Worm (Caenorhabditis elegans): ENCODE results near the gene nhx-5.
A peak's percentile ranks its signal among the peaks of the same experiment; 100 is the strongest.

The nhx-5 gene

ce11 chrX:10568385-10569149 is 8.2 kb upstream of the nhx-5 start:
- TF ChIP-seq nhr-237 (tag; optimal IDR thresholded peaks at IDR 0.05) (no peak), sea-2 (GFP tag; optimal IDR thresholded peaks at IDR 0.05) (peak; percentile 98), jun-1 (tag; optimal IDR thresholded peaks at IDR 0.05) (peak; percentile 84), zag-1 (tag; optimal IDR thresholded peaks at IDR 0.05) (peak; percentile 77), skn-1 (tag; optimal IDR thresholded peaks at IDR 0.05) (peak; percentile 78), nhr-43 (tag; optimal IDR thresholded peaks at IDR 0.05; ENCODE audit: poor library complexity, severe bottlenecking) (peak; percentile 90), nhr-11 (tag; optimal IDR thresholded peaks at IDR 0.05) (peak; percentile 72), ama-1 (optimal IDR thresholded peaks at IDR 0.05) (peak; percentile 79), fkh-2 (tag; optimal IDR thresholded peaks at IDR 0.05) (no peak), nhr-67 (tag; optimal IDR thresholded peaks at IDR 0.05) (peak; percentile 47), eor-1 (tag; optimal IDR thresholded peaks at IDR 0.05) (peak in 1 of 2 experiments; percentile 43), ztf-11 (tag; optimal IDR thresholded peaks at IDR 0.05) (peak; percentile 31), ceh-82 (tag; optimal IDR thresholded peaks at IDR 0.05) (peak; percentile 86), R02D3.7 (tag; optimal IDR thresholded peaks at IDR 0.05) (peak; percentile 80), ceh-16 (tag; optimal IDR thresholded peaks at IDR 0.05) (no peak), nhr-23 (tag; optimal IDR thresholded peaks at IDR 0.05) (peak; percentile 94), nhr-77 (tag; optimal IDR thresholded peaks at IDR 0.05) (peak; percentile 71), unc-39 (tag; optimal IDR thresholded peaks at IDR 0.05) (no peak), lin-39 (tag; optimal IDR thresholded peaks at IDR 0.05) (peak; percentile 93), mdl-1 (tag; optimal IDR thresholded peaks at IDR 0.05) (peak; percentile 96), fkh-10 (GFP tag; optimal IDR thresholded peaks at IDR 0.05) (peak; percentile 80), nhr-76 (tag; optimal IDR thresholded peaks at IDR 0.05) (no peak), fos-1 (tag; optimal IDR thresholded peaks at IDR 0.05) (peak; percentile 39), snpc-4 (tag; optimal IDR thresholded peaks at IDR 0.05) (peak; percentile 80), tbx-2 (tag; optimal IDR thresholded peaks at IDR 0.05) (peak; percentile 94), pha-4 (tag; optimal IDR thresholded peaks at IDR 0.05) (peak; percentile 98), hmg-11 (tag; optimal IDR thresholded peaks at IDR 0.05) (peak; percentile 100), nfya-1 (tag; optimal IDR thresholded peaks at IDR 0.05; ENCODE audit: insufficient read depth) (peak; percentile 94), nhr-25 (tag; optimal IDR thresholded peaks at IDR 0.05) (peak; percentile 94), elt-2 (tag; optimal IDR thresholded peaks at IDR 0.05) (peak; percentile 91), unc-62 (GFP tag; optimal IDR thresholded peaks at IDR 0.05) (peak; percentile 61), elt-3 (tag; optimal IDR thresholded peaks at IDR 0.05) (peak in 1 of 3 experiments; percentile 59), ztf-4 (tag; optimal IDR thresholded peaks at IDR 0.05) (no peak), pqm-1 (tag; optimal IDR thresholded peaks at IDR 0.05) (peak; percentile 73), daf-12 (tag; optimal IDR thresholded peaks at IDR 0.05) (peak; percentile 13), nhr-12 (tag; optimal IDR thresholded peaks at IDR 0.05) (no peak), elt-1 (tag; optimal IDR thresholded peaks at IDR 0.05) (peak; percentile 80), ceh-28 (tag; optimal IDR thresholded peaks at IDR 0.05) (peak; percentile 98), egl-5 (tag; optimal IDR thresholded peaks at IDR 0.05) (peak; percentile 86), ceh-9 (tag; optimal IDR thresholded peaks at IDR 0.05) (no peak), lin-15B (tag; optimal IDR thresholded peaks at IDR 0.05) (peak; percentile 90), aly-2 (tag; optimal IDR thresholded peaks at IDR 0.05) (peak; percentile 77), egl-27 (tag; optimal IDR thresholded peaks at IDR 0.05) (peak; percentile 63), ZK546.5 (tag; optimal IDR thresholded peaks at IDR 0.05) (no peak), nhr-28 (tag; optimal IDR thresholded peaks at IDR 0.05) (no peak), mml-1 (tag; optimal IDR thresholded peaks at IDR 0.05) (no peak), lsy-12 (tag; optimal IDR thresholded peaks at IDR 0.05) (peak; percentile 93)
